Fruit fly (Drosophila melanogaster) Kc167 (cell line): ENCODE data around the gene CG32249.

Experiments
- Myc ChIP-seq: fragments of >200 bp; optimal IDR thresholded peaks from 2 replicates; lab custom pipeline; 2017; ENCODE audit warnings: missing external identifiers
- Sin3A ChIP-seq: fragments of >200 bp; optimal IDR thresholded peaks from 2 replicates; lab custom pipeline; 2018; ENCODE audit warnings: missing external identifiers
- h ChIP-seq: fragments of >200 bp; optimal IDR thresholded peaks from 3 replicates; lab custom pipeline; 2018; ENCODE audit warnings: missing external identifiers
- insv ChIP-seq: fragments of >200 bp; optimal IDR thresholded peaks from 3 replicates; lab custom pipeline; 2018; ENCODE audit warnings: missing external identifiers
- psq ChIP-seq: fragments of >200 bp; optimal IDR thresholded peaks from 2 replicates; lab custom pipeline; 2017; ENCODE audit warnings: missing external identifiers
- ttk ChIP-seq: sonication (Bioruptor generic); optimal IDR thresholded peaks from 2 replicates; lab custom pipeline; 2017; ENCODE audit warnings: missing external identifiers

CG32249 gene

dm6 chr3L:4482509-4482908 lies 12.7 kb downstream of the CG32249 start, which contains the start of gene CG11350:
Gene CG11350, plus strand, starts transcription at chr3L:4482809.
- no peak for TF ChIP-seq psq (lab: Kevin White, UChicago)
- TF ChIP-seq Sin3A (lab: Kevin White, UChicago), result no peak
- no peak for TF ChIP-seq h
- no peak for TF ChIP-seq insv (lab: Kevin White, UChicago)
- TF ChIP-seq Myc (lab: Kevin White, UChicago), result no peak
- no peak for TF ChIP-seq ttk (lab: Kevin White, UChicago)

dm6 chr3L:4484623-4485022 lies 14.8 kb downstream of the CG32249 start:
- TF ChIP-seq h, result no peak
- no peak for TF ChIP-seq Sin3A (lab: Kevin White, UChicago)
- no peak for TF ChIP-seq ttk (lab: Kevin White, UChicago)
- no peak for TF ChIP-seq insv (lab: Kevin White, UChicago)
- TF ChIP-seq Myc (lab: Kevin White, UChicago), result no peak
- TF ChIP-seq psq (lab: Kevin White, UChicago), result no peak

dm6 chr3L:4489490-4489889 lies 19.7 kb downstream of the CG32249 start:
- TF ChIP-seq ttk (lab: Kevin White, UChicago) (no peak), h (no peak), psq (lab: Kevin White, UChicago) (no peak), insv (lab: Kevin White, UChicago) (no peak), Sin3A (lab: Kevin White, UChicago) (no peak)

dm6 chr3L:4490702-4491243 lies 21.0 kb downstream of the CG32249 start, which contains the start of gene CG13722:
Gene CG13722, minus strand, starts transcription at chr3L:4490963.
- TF ChIP-seq psq (lab: Kevin White, UChicago), result no peak
- TF ChIP-seq h, result no peak
- TF ChIP-seq ttk (lab: Kevin White, UChicago), result no peak
- TF ChIP-seq Sin3A (lab: Kevin White, UChicago), result no peak
- TF ChIP-seq Myc (lab: Kevin White, UChicago), result no peak
- TF ChIP-seq insv (lab: Kevin White, UChicago), result no peak

dm6 chr3L:4493609-4494008 lies 23.8 kb downstream of the CG32249 start:
- no peak for TF ChIP-seq h
- no peak for TF ChIP-seq Myc (lab: Kevin White, UChicago)
- no peak for TF ChIP-seq ttk (lab: Kevin White, UChicago)
- TF ChIP-seq Sin3A (lab: Kevin White, UChicago), result no peak
- no peak for TF ChIP-seq insv (lab: Kevin White, UChicago)
- TF ChIP-seq psq (lab: Kevin White, UChicago), result no peak

- TF ChIP-seq ttk (lab: Kevin White, UChicago) (no peak), insv (lab: Kevin White, UChicago) (no peak), Myc (lab: Kevin White, UChicago) (no peak), Sin3A (lab: Kevin White, UChicago) (no peak), psq (lab: Kevin White, UChicago) (no peak), h (no peak)
Observed at dm6 chr3L:4494603-4495002, 24.8 kb downstream of the CG32249 start.

dm6 chr3L:4497677-4498076 lies 27.9 kb downstream of the CG32249 start, which contains the start of gene CG13721:
Gene CG13721, minus strand, starts transcription at chr3L:4497777.
- TF ChIP-seq insv (lab: Kevin White, UChicago), result no peak
- TF ChIP-seq Sin3A (lab: Kevin White, UChicago), result no peak
- no peak for TF ChIP-seq h
- TF ChIP-seq ttk (lab: Kevin White, UChicago), result no peak
- no peak for TF ChIP-seq psq (lab: Kevin White, UChicago)
- no peak for TF ChIP-seq Myc (lab: Kevin White, UChicago)

- TF ChIP-seq ttk (lab: Kevin White, UChicago), result no peak
- no peak for TF ChIP-seq psq (lab: Kevin White, UChicago)
- no peak for TF ChIP-seq h
- TF ChIP-seq Myc (lab: Kevin White, UChicago), result no peak
- TF ChIP-seq Sin3A (lab: Kevin White, UChicago), result no peak
- TF ChIP-seq insv (lab: Kevin White, UChicago), result no peak
Observed at dm6 chr3L:4500400-4500799, 30.6 kb downstream of the CG32249 start, which contains the start of gene CG13720. Gene CG13720, minus strand, starts transcription at chr3L:4500500.

dm6 chr3L:4501406-4501805 lies 31.6 kb downstream of the CG32249 start:
- no peak for TF ChIP-seq psq (lab: Kevin White, UChicago)

dm6 chr3L:4507846-4508245 lies 38.0 kb downstream of the CG32249 start:
- no peak for TF ChIP-seq ttk (lab: Kevin White, UChicago)
- no peak for TF ChIP-seq Sin3A (lab: Kevin White, UChicago)
- TF ChIP-seq psq (lab: Kevin White, UChicago), result no peak

- no peak for TF ChIP-seq insv (lab: Kevin White, UChicago)
- TF ChIP-seq Myc (lab: Kevin White, UChicago), result no peak
- no peak for TF ChIP-seq psq (lab: Kevin White, UChicago)
- no peak for TF ChIP-seq ttk (lab: Kevin White, UChicago)
- TF ChIP-seq Sin3A (lab: Kevin White, UChicago), result no peak
- TF ChIP-seq h, result no peak
Observed at dm6 chr3L:4508307-4508706, 38.5 kb downstream of the CG32249 start, which contains the start of gene NT1. Gene NT1, minus strand, starts transcription at chr3L:4508433.

- no peak for TF ChIP-seq Myc (lab: Kevin White, UChicago)
Observed at dm6 chr3L:4508926-4509457, 39.2 kb downstream of the CG32249 start.
